Worm (Caenorhabditis elegans) whole organism, L2 larva: ENCODE results near the gene F34H10.1.

Source experiments
- Y55F3AM.14 ChIP-seq: fragments of 200-800 bp; sonication (Bioruptor generic); optimal IDR thresholded peaks from 2 replicates; lab custom pipeline; 2018; ENCODE audit warnings: mild to moderate bottlenecking, missing genetic modification characterization, missing compliant biosample characterization
- aly-2 ChIP-seq: fragments of 150-350 bp; optimal IDR thresholded peaks from 2 replicates; lab custom pipeline; 2014; ENCODE audit warnings: missing biosample characterization, missing genetic modification characterization
- crh-2 ChIP-seq: sonication (generic microtip); optimal IDR thresholded peaks from 2 replicates; lab custom pipeline; 2017; ENCODE audit warnings: missing biosample characterization, missing genetic modification characterization
- nhr-129 ChIP-seq: fragments of 150-350 bp; optimal IDR thresholded peaks from 2 replicates; lab custom pipeline; 2014; ENCODE audit warnings: missing biosample characterization, missing genetic modification characterization

- no peak for TF ChIP-seq nhr-129 (tag; lab: Kevin White, UChicago)
- no peak for TF ChIP-seq crh-2 (tag; lab: Kevin White, UChicago)
- TF ChIP-seq aly-2 (tag; lab: Kevin White, UChicago): no peak
- TF ChIP-seq Y55F3AM.14 (GFP tag; lab: Kevin White, UChicago): no peak
These were observed 22.2 kb downstream of the F34H10.1 start, which contains the start of gene F34H10.4 for ce11 chrX:9648098-9648574.
